Fruit fly (Drosophila melanogaster): ENCODE results near the gene Dpy-30L2.

Gene Dpy-30L2

dm6 chr3L:4070996-4071379 lies 23.5 kb upstream of the Dpy-30L2 start (continued):
- TF ChIP-seq PHDP (tag; optimal IDR thresholded peaks at IDR 0.05) = peak; percentile 69
- peak; percentile 86 for TF ChIP-seq ci (GFP tag; IDR thresholded peaks at IDR 0.05)
- no peak for TF ChIP-seq Ets65A (GFP tag)
- peak; percentile 64; the same call in 1 of the 3 replicates for TF ChIP-seq CG3726 (GFP tag; IDR thresholded peaks at IDR 0.05)
- peak; percentile 76 for TF ChIP-seq stc (GFP tag; IDR thresholded peaks at IDR 0.05)
- peak; percentile 82 for TF ChIP-seq sisA (GFP tag; IDR thresholded peaks at IDR 0.05)
- TF ChIP-seq Lim3 (GFP tag; IDR thresholded peaks at IDR 0.05) = no peak
- TF ChIP-seq CG15073 (GFP tag; optimal IDR thresholded peaks at IDR 0.05) = no peak
- TF ChIP-seq slbo (GFP tag; IDR thresholded peaks at IDR 0.05) = peak; percentile 88
- TF ChIP-seq CG10209 (GFP tag; optimal IDR thresholded peaks at IDR 0.05) = no peak
- TF ChIP-seq twi (tag; optimal IDR thresholded peaks at IDR 0.05) = no peak
- TF ChIP-seq klu (GFP tag; IDR thresholded peaks at IDR 0.05) = peak; percentile 38; the same call in 1 of the 2 replicates
- TF ChIP-seq danr (GFP tag; IDR thresholded peaks at IDR 0.05) = peak; percentile 47; the same call in 1 of the 2 replicates
- TF ChIP-seq CkIIα-i1 (GFP tag; IDR thresholded peaks at IDR 0.05) = peak; percentile 22; the same call in 1 of the 2 replicates
- TF ChIP-seq CG6813 (GFP tag; optimal IDR thresholded peaks at IDR 0.05) = peak; percentile 61
- TF ChIP-seq CG14050 (GFP tag; IDR thresholded peaks at IDR 0.05) = peak; percentile 74
- TF ChIP-seq CG12744 (GFP tag; optimal IDR thresholded peaks at IDR 0.05) = no peak
- no peak for TF ChIP-seq CG9727 (GFP tag; optimal IDR thresholded peaks at IDR 0.05)
- TF ChIP-seq CG16863 (GFP tag; optimal IDR thresholded peaks at IDR 0.05) = no peak
- TF ChIP-seq CG30403 (GFP tag; optimal IDR thresholded peaks at IDR 0.05) = no peak
- peak; percentile 54; the same call in 1 of the 2 replicates for TF ChIP-seq Taf1 (GFP tag; IDR thresholded peaks at IDR 0.05)
- TF ChIP-seq Sox102F (GFP tag; optimal IDR thresholded peaks at IDR 0.05) = peak; percentile 70
- TF ChIP-seq ase (GFP tag; IDR thresholded peaks at IDR 0.05) = peak; percentile 78
- no peak for TF ChIP-seq Hr78 (GFP tag; optimal IDR thresholded peaks at IDR 0.05)
- no peak for TF ChIP-seq maf-S (GFP tag; optimal IDR thresholded peaks at IDR 0.05)
- TF ChIP-seq CG7357 (GFP tag; IDR thresholded peaks at IDR 0.05) = peak; percentile 49; the same call in 2 of the 3 replicates
- peak; percentile 48 for TF ChIP-seq tin (GFP tag; optimal IDR thresholded peaks at IDR 0.05)
- TF ChIP-seq CG7987 (GFP tag; optimal IDR thresholded peaks at IDR 0.05) = peak; percentile 14
- TF ChIP-seq CG15269 (tag; optimal IDR thresholded peaks at IDR 0.05) = peak; percentile 20
- peak; percentile 82 for TF ChIP-seq HLH3B (GFP tag; IDR thresholded peaks at IDR 0.05)
- peak; percentile 75 for TF ChIP-seq CG10366 (GFP tag; IDR thresholded peaks at IDR 0.05)
- peak; percentile 75 for TF ChIP-seq CG17359 (tag; optimal IDR thresholded peaks at IDR 0.05)
- TF ChIP-seq Atf6 (GFP tag; IDR thresholded peaks at IDR 0.05) = peak; percentile 74
- TF ChIP-seq zf30C (GFP tag; optimal IDR thresholded peaks at IDR 0.05) = no peak
- no peak for TF ChIP-seq CG7745 (tag; optimal IDR thresholded peaks at IDR 0.05)
- TF ChIP-seq CG32767 (GFP tag; IDR thresholded peaks at IDR 0.05) = peak; percentile 40
- TF ChIP-seq pan (optimal IDR thresholded peaks at IDR 0.05) = no peak
- TF ChIP-seq pan (GFP tag; optimal IDR thresholded peaks at IDR 0.05 in 1 of 2, IDR thresholded peaks at IDR 0.05 in 1 of 2) = peak in 1 of 2 experiments; percentile 81
- TF ChIP-seq CG6272 (GFP tag; IDR thresholded peaks at IDR 0.05) = peak; percentile 35
- TF ChIP-seq CG4617 (GFP tag; optimal IDR thresholded peaks at IDR 0.05; ENCODE audit: borderline replicate concordance) = no peak
- TF ChIP-seq CG17802 (tag; optimal IDR thresholded peaks at IDR 0.05) = peak; percentile 47
- peak; percentile 21 for TF ChIP-seq CG13424 (tag; optimal IDR thresholded peaks at IDR 0.05)
- peak; percentile 59 for TF ChIP-seq CG2712 (tag; optimal IDR thresholded peaks at IDR 0.05)
- TF ChIP-seq CG1233 (GFP tag; optimal IDR thresholded peaks at IDR 0.05) = peak; percentile 15
- TF ChIP-seq Chrac-16 (GFP tag; optimal IDR thresholded peaks at IDR 0.05) = peak; percentile 12
- no peak for TF ChIP-seq CG6765 (GFP tag; optimal IDR thresholded peaks at IDR 0.05)
- TF ChIP-seq fru (optimal IDR thresholded peaks at IDR 0.05) = no peak
- 0 out of 2 replicates have a peak, but pooled peaks have one; percentile 10 for TF ChIP-seq rib (GFP tag; IDR thresholded peaks at IDR 0.05)
- TF ChIP-seq Mes4 (GFP tag; optimal IDR thresholded peaks at IDR 0.05) = no peak
- peak; percentile 29; the same call in 1 of the 2 replicates for TF ChIP-seq bowl (GFP tag; IDR thresholded peaks at IDR 0.05)
- no peak for TF ChIP-seq dm (GFP tag; optimal IDR thresholded peaks at IDR 0.05)
- TF ChIP-seq CG2199 (GFP tag; IDR thresholded peaks at IDR 0.05) = peak; percentile 76; the same call in 1 of the 3 replicates

All from whole organism, embryonic.